Fruit fly (Drosophila melanogaster) whole organism, embryonic: Measurements from ENCODE around the gene CG13126.

Source experiments
- Awh ChIP-seq: fragments of 200-800 bp; sonication (Bioruptor generic); IDR thresholded peaks from 2 replicates; pipeline ENCODE4, ENCODE4 v1.3.6; 2022; ENCODE audit warnings: missing biosample characterization, missing genetic modification characterization
- C15 ChIP-seq: fragments of 200-800 bp; sonication (Bioruptor generic); IDR thresholded peaks from 3 replicates; pipeline ENCODE4 v1.3.6; 2022; ENCODE audit warnings: missing biosample characterization, missing genetic modification characterization
- CG11456 ChIP-seq: fragments of 200-800 bp; sonication (Bioruptor generic); IDR thresholded peaks from 3 replicates; pipeline ENCODE4 v1.3.6; 2022; ENCODE audit warnings: missing biosample characterization, missing genetic modification characterization
- CG12104 ChIP-seq: fragments of 200-800 bp; sonication (Bioruptor generic); optimal IDR thresholded peaks from 3 replicates; lab custom pipeline; 2016; ENCODE audit warnings: missing biosample characterization, missing genetic modification characterization
- CG12236 ChIP-seq: fragments of 200-800 bp; sonication (Bioruptor generic); optimal IDR thresholded peaks from 2 replicates; lab custom pipeline; 2016; ENCODE audit warnings: missing biosample characterization, missing genetic modification characterization
- CG12769 ChIP-seq: fragments of 200-800 bp; sonication (Bioruptor generic); optimal IDR thresholded peaks from 2 replicates; lab custom pipeline; 2019; ENCODE audit warnings: missing biosample characterization, mild to moderate bottlenecking, missing genetic modification characterization, moderate library complexity
- CG13624 ChIP-seq: fragments of 200-800 bp; sonication (Bioruptor generic); optimal IDR thresholded peaks from 2 replicates; lab custom pipeline; 2016; ENCODE audit warnings: missing biosample characterization, missing genetic modification characterization
- CG14965 ChIP-seq: fragments of 200-800 bp; sonication (Bioruptor generic); optimal IDR thresholded peaks from 2 replicates; lab custom pipeline; 2016; ENCODE audit warnings: missing biosample characterization, missing genetic modification characterization, borderline replicate concordance
- CG17361 ChIP-seq: fragments of 200-800 bp; sonication (Bioruptor generic); IDR thresholded peaks from 3 replicates; pipeline ENCODE4 v1.3.6; 2022; ENCODE audit warnings: missing biosample characterization, missing genetic modification characterization
- CG18764 ChIP-seq: fragments of 200-800 bp; sonication (Bioruptor generic); optimal IDR thresholded peaks from 3 replicates; lab custom pipeline; 2016; ENCODE audit warnings: missing biosample characterization, missing genetic modification characterization
- CG2129 ChIP-seq: fragments of 200-800 bp; sonication (Bioruptor generic); IDR thresholded peaks from 2 replicates; pipeline ENCODE4 v1.3.6; 2022; ENCODE audit warnings: missing biosample characterization, missing genetic modification characterization; ENCODE audit not compliant: partially characterized antibody
- CG2678 ChIP-seq: fragments of 200-800 bp; sonication (Bioruptor generic); optimal IDR thresholded peaks from 3 replicates; lab custom pipeline; 2019; ENCODE audit warnings: missing biosample characterization, mild to moderate bottlenecking, missing genetic modification characterization, moderate library complexity
- CG30431 ChIP-seq: fragments of 200-800 bp; sonication (Bioruptor generic); optimal IDR thresholded peaks from 2 replicates; lab custom pipeline; 2017; ENCODE audit warnings: missing biosample characterization, missing genetic modification characterization
- CG32772 ChIP-seq: fragments of 200-800 bp; sonication (Bioruptor generic); IDR thresholded peaks from 2 replicates; pipeline ENCODE4 v1.3.6; 2022; ENCODE audit warnings: missing biosample characterization, missing genetic modification characterization
- CG33213 ChIP-seq: fragments of 200-800 bp; sonication (Bioruptor generic); optimal IDR thresholded peaks from 3 replicates; lab custom pipeline; 2016; ENCODE audit warnings: missing biosample characterization, missing genetic modification characterization
- CG34224 ChIP-seq: fragments of 200-800 bp; sonication (Bioruptor generic); IDR thresholded peaks from 3 replicates; pipeline ENCODE4 v1.3.6; 2022; ENCODE audit warnings: missing biosample characterization, missing genetic modification characterization; ENCODE audit not compliant: partially characterized antibody
- CG34422 ChIP-seq: fragments of 200-800 bp; sonication (Bioruptor generic); IDR thresholded peaks from 3 replicates; pipeline ENCODE4 v1.3.6; 2022; ENCODE audit warnings: missing biosample characterization, missing genetic modification characterization
- CG4360 ChIP-seq: fragments of 200-800 bp; sonication (Bioruptor generic); IDR thresholded peaks from 2 replicates; pipeline ENCODE4 v1.3.6; 2022; ENCODE audit warnings: missing biosample characterization, missing genetic modification characterization
- CG7357 ChIP-seq: fragments of 200-800 bp; sonication (Bioruptor generic); IDR thresholded peaks from 3 replicates; pipeline ENCODE4 v1.3.6; 2022; ENCODE audit warnings: missing biosample characterization, missing genetic modification characterization
- CG7556 ChIP-seq: fragments of 200-800 bp; sonication (Bioruptor generic); optimal IDR thresholded peaks from 2 replicates; lab custom pipeline; 2017; ENCODE audit warnings: missing biosample characterization, mild to moderate bottlenecking, missing genetic modification characterization
- CG8089 ChIP-seq: fragments of 200-800 bp; sonication (Bioruptor generic); optimal IDR thresholded peaks from 3 replicates; lab custom pipeline; 2016; ENCODE audit warnings: missing biosample characterization, missing genetic modification characterization
- CG8281 ChIP-seq: fragments of 200-800 bp; sonication (Bioruptor generic); optimal IDR thresholded peaks from 2 replicates; lab custom pipeline; 2018; ENCODE audit warnings: missing biosample characterization, mild to moderate bottlenecking, missing genetic modification characterization, moderate library complexity
- CG8765 ChIP-seq: fragments of 200-800 bp; sonication (Bioruptor generic); IDR thresholded peaks from 2 replicates; pipeline ENCODE4 v1.3.6; 2022; ENCODE audit warnings: missing biosample characterization, missing genetic modification characterization
- CG8924 ChIP-seq: fragments of 200-800 bp; optimal IDR thresholded peaks from 3 replicates; lab custom pipeline; 2019; ENCODE audit warnings: missing biosample characterization, mild to moderate bottlenecking, missing genetic modification characterization, moderate library complexity
- CG9609 ChIP-seq: fragments of 200-800 bp; sonication (Bioruptor generic); optimal IDR thresholded peaks from 3 replicates; lab custom pipeline; 2016; ENCODE audit warnings: missing biosample characterization, missing genetic modification characterization
- Dref ChIP-seq: fragments of 200-800 bp; sonication (Bioruptor generic); IDR thresholded peaks from 2 replicates; pipeline ENCODE4 v1.3.6; 2022; ENCODE audit warnings: missing biosample characterization, missing genetic modification characterization
- H15 ChIP-seq: fragments of 200-800 bp; sonication (Bioruptor generic); IDR thresholded peaks from 3 replicates; pipeline ENCODE4 v1.3.6; 2022; ENCODE audit warnings: missing biosample characterization, missing genetic modification characterization
- Mrtf ChIP-seq: fragments of 200-800 bp; sonication (Bioruptor generic); IDR thresholded peaks from 3 replicates; pipeline ENCODE4 v1.3.6; 2022; ENCODE audit warnings: missing biosample characterization, missing genetic modification characterization
- NFAT ChIP-seq: fragments of 200-800 bp; sonication (Bioruptor generic); IDR thresholded peaks from 2 replicates; pipeline ENCODE4 v1.3.6; 2022; ENCODE audit warnings: missing biosample characterization, missing genetic modification characterization
- PHDP ChIP-seq: fragments of 200-800 bp; sonication (Bioruptor generic); optimal IDR thresholded peaks from 3 replicates; lab custom pipeline; 2018; ENCODE audit warnings: missing biosample characterization, mild to moderate bottlenecking, missing genetic modification characterization, moderate library complexity
- Sry-β ChIP-seq: fragments of 200-800 bp; sonication (Bioruptor generic); optimal IDR thresholded peaks from 2 replicates; lab custom pipeline; 2018; ENCODE audit warnings: missing biosample characterization, mild to moderate bottlenecking, missing genetic modification characterization, moderate library complexity
- TFAM ChIP-seq: fragments of 200-800 bp; sonication (Bioruptor generic); optimal IDR thresholded peaks from 2 replicates; lab custom pipeline; 2017; ENCODE audit warnings: missing biosample characterization, missing genetic modification characterization, inconsistent platforms
- bbx ChIP-seq: fragments of 200-800 bp; sonication (Bioruptor generic); IDR thresholded peaks from 2 replicates; pipeline ENCODE4 v1.3.6; 2022; ENCODE audit warnings: missing biosample characterization, missing genetic modification characterization; ENCODE audit not compliant: partially characterized antibody
- btn ChIP-seq: fragments of 200-800 bp; sonication (Bioruptor generic); optimal IDR thresholded peaks from 2 replicates; lab custom pipeline; 2016; ENCODE audit warnings: missing biosample characterization, missing genetic modification characterization
- dimm ChIP-seq: fragments of 200-800 bp; sonication (Bioruptor generic); IDR thresholded peaks from 2 replicates; pipeline ENCODE4 v1.3.6; 2022; ENCODE audit warnings: missing biosample characterization, missing genetic modification characterization
- dmrt99B ChIP-seq: fragments of 200-800 bp; sonication (Bioruptor generic); optimal IDR thresholded peaks from 2 replicates; lab custom pipeline; 2018; ENCODE audit warnings: missing biosample characterization, mild to moderate bottlenecking, missing genetic modification characterization, moderate library complexity
- gem ChIP-seq: fragments of 200-800 bp; sonication (Bioruptor generic); optimal IDR thresholded peaks from 2 replicates; lab custom pipeline; 2019; ENCODE audit warnings: missing biosample characterization, mild to moderate bottlenecking, missing genetic modification characterization, moderate library complexity
- jing ChIP-seq: fragments of 200-800 bp; sonication (Bioruptor generic); optimal IDR thresholded peaks from 2 replicates; lab custom pipeline; 2018; ENCODE audit warnings: missing biosample characterization, mild to moderate bottlenecking, missing genetic modification characterization
- jumu ChIP-seq: fragments of 200-800 bp; sonication (Bioruptor generic); optimal IDR thresholded peaks from 3 replicates; lab custom pipeline; 2016; ENCODE audit warnings: missing biosample characterization, missing genetic modification characterization
- luna ChIP-seq: fragments of 200-800 bp; sonication (Bioruptor generic); optimal IDR thresholded peaks from 2 replicates; lab custom pipeline; 2016; ENCODE audit warnings: missing biosample characterization, missing genetic modification characterization
- pb ChIP-seq: fragments of 200-800 bp; sonication (Bioruptor generic); optimal IDR thresholded peaks from 3 replicates; lab custom pipeline; 2016; ENCODE audit warnings: missing biosample characterization, missing genetic modification characterization
- pho ChIP-seq: fragments of 200-800 bp; sonication (Bioruptor generic); optimal IDR thresholded peaks from 2 replicates; lab custom pipeline; 2016; ENCODE audit warnings: missing biosample characterization, missing genetic modification characterization
- sd ChIP-seq: fragments of 200-800 bp; sonication (Bioruptor generic); optimal IDR thresholded peaks from 3 replicates; lab custom pipeline; 2018; ENCODE audit warnings: missing biosample characterization, mild to moderate bottlenecking, missing genetic modification characterization, moderate library complexity
- slou ChIP-seq: fragments of 200-800 bp; sonication (Bioruptor generic); optimal IDR thresholded peaks from 3 replicates; lab custom pipeline; 2016; ENCODE audit warnings: missing biosample characterization, missing genetic modification characterization
- sob ChIP-seq: fragments of 200-800 bp; sonication (Bioruptor generic); IDR thresholded peaks from 2 replicates; pipeline ENCODE4 v1.3.6; 2022; ENCODE audit warnings: missing biosample characterization, missing genetic modification characterization
- sug ChIP-seq: fragments of 200-800 bp; optimal IDR thresholded peaks from 2 replicates; lab custom pipeline; 2019; ENCODE audit warnings: missing biosample characterization, mild to moderate bottlenecking, missing genetic modification characterization, moderate library complexity
- tin ChIP-seq: fragments of 200-800 bp; sonication (Bioruptor generic); optimal IDR thresholded peaks from 3 replicates; lab custom pipeline; 2016; ENCODE audit warnings: missing biosample characterization, missing genetic modification characterization
- tup ChIP-seq: fragments of 200-800 bp; sonication (Bioruptor generic); optimal IDR thresholded peaks from 2 replicates; lab custom pipeline; 2016; ENCODE audit warnings: missing biosample characterization, mild to moderate bottlenecking, missing genetic modification characterization, moderate library complexity
- yki ChIP-seq: fragments of >200 bp; optimal IDR thresholded peaks from 3 replicates; lab custom pipeline; 2018
- zen ChIP-seq: fragments of 200-800 bp; sonication (Bioruptor generic); optimal IDR thresholded peaks from 3 replicates; lab custom pipeline; 2018; ENCODE audit warnings: missing biosample characterization, mild to moderate bottlenecking, missing genetic modification characterization, moderate library complexity

The CG13126 gene

dm6 chr2L:9915011-9915850 lies 38.8 kb downstream of the CG13126 start, which contains the start of gene yip2 (continued):
- TF ChIP-seq slou (GFP tag; lab: Kevin White, UChicago) (no peak), CG12104 (peak; percentile 14), PHDP (tag; lab: Kevin White, UChicago) (peak; percentile 71), H15 (GFP tag; lab: Robert Waterston, UW) (peak; percentile 31; the same call in 1 of the 3 replicates), CG33213 (GFP tag; lab: Kevin White, UChicago) (no peak), CG32772 (no peak), bbx (GFP tag; lab: Robert Waterston, UW) (no peak; the same call in 1 of the 2 replicates), tup (GFP tag; lab: Kevin White, UChicago) (no peak), C15 (no peak), sob (peak; percentile 72; the same call in 1 of the 2 replicates), pho (GFP tag; lab: Kevin White, UChicago) (peak; percentile 58), CG14965 (GFP tag; lab: Kevin White, UChicago) (no peak), CG8281 (tag; lab: Kevin White, UChicago) (no peak), CG4360 (GFP tag; lab: Robert Waterston, UW) (no peak), CG2678 (tag; lab: Kevin White, UChicago) (peak; percentile 68), CG17361 (GFP tag; lab: Robert Waterston, UW) (peak; percentile 34; the same call in 2 of the 3 replicates), TFAM (no peak), dimm (GFP tag; lab: Robert Waterston, UW) (no peak; the same call in 1 of the 2 replicates), CG34422 (GFP tag; lab: Robert Waterston, UW) (peak; percentile 55; the same call in 1 of the 3 replicates), CG7556 (GFP tag; lab: Kevin White, UChicago) (peak; percentile 65), zen (no peak), CG12769 (peak; percentile 74), Sry-β (GFP tag; lab: Kevin White, UChicago) (no peak), sug (peak; percentile 95), Mrtf (no peak), jing (GFP tag; lab: Kevin White, UChicago) (no peak), Awh (GFP tag; lab: Robert Waterston, UW) (0 out of 2 replicates have a peak, but pooled peaks have one; percentile 43), CG11456 (GFP tag; lab: Robert Waterston, UW) (peak; percentile 63; the same call in 2 of the 3 replicates), luna (GFP tag; lab: Kevin White, UChicago) (no peak), Dref (no peak; the same call in 1 of the 2 replicates), yki (lab: Kevin White, UChicago) (no peak), sd (no peak), tin (GFP tag; lab: Kevin White, UChicago) (peak; percentile 36), CG9609 (GFP tag; lab: Kevin White, UChicago) (peak; percentile 39), CG8089 (GFP tag; lab: Kevin White, UChicago) (no peak), CG7357 (no peak), CG2129 (no peak), CG12236 (GFP tag; lab: Kevin White, UChicago) (peak; percentile 17), pb (GFP tag; lab: Kevin White, UChicago) (no peak), btn (GFP tag; lab: Kevin White, UChicago) (no peak), gem (peak; percentile 76), dmrt99B (tag; lab: Kevin White, UChicago) (peak; percentile 60), CG30431 (GFP tag; lab: Kevin White, UChicago) (no peak), NFAT (GFP tag; lab: Robert Waterston, UW) (peak; percentile 60; the same call in 1 of the 2 replicates), CG18764 (GFP tag; lab: Kevin White, UChicago) (peak; percentile 1), CG8924 (peak; percentile 66), CG34224 (GFP tag; lab: Robert Waterston, UW) (no peak), CG8765 (GFP tag; lab: Robert Waterston, UW) (no peak), CG13624 (peak; percentile 37), jumu (GFP tag; lab: Kevin White, UChicago) (peak; percentile 56)
